Worm (Caenorhabditis elegans) whole organism, L2 larva: ENCODE measurements around the gene pitr-5.

ENCODE experiments used
- aly-2 ChIP-seq: fragments of 150-350 bp; optimal IDR thresholded peaks from 2 replicates; lab custom pipeline; 2014; ENCODE audit warnings: missing biosample characterization, missing genetic modification characterization
- nhr-6 ChIP-seq: fragments of 150-350 bp; optimal IDR thresholded peaks from 2 replicates; lab custom pipeline; 2014; ENCODE audit warnings: missing biosample characterization, missing genetic modification characterization

DNA sequence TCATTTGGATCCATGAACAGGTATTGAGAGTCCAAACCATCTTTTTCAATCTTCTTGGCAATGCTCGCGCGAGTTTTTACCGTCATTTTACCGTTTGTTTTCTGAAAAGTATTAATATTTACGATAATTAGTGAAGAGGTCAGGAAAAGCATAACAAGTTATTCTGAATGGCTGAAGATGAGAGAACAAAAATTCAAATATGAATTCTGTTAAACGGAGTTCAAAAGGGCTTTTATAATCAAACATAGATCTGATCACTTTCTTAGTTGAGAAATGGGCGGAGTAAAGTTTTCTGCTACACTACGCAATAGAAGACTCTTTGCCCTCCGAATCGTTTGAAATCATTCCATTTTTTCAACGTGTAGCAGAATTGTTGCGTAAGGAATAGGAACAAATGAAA is 31.6 kb upstream of the pitr-5 start, which contains the start of gene fat-7:
- TF ChIP-seq nhr-6 (tag; lab: Kevin White, UChicago) (no peak), aly-2 (tag; lab: Kevin White, UChicago) (no peak)
